Worm (Caenorhabditis elegans) whole organism, late embryonic: Measurements from ENCODE around the gene dnj-18.

Source experiments
- C08G9.2 ChIP-seq: sonication (generic microtip); optimal IDR thresholded peaks from 2 replicates; lab custom pipeline; 2016; ENCODE audit warnings: mild to moderate bottlenecking, missing genetic modification characterization, moderate library complexity, missing compliant biosample characterization
- K09A11.1 ChIP-seq: sonication (generic microtip); optimal IDR thresholded peaks from 2 replicates; lab custom pipeline; 2017; ENCODE audit warnings: antibody characterized with exemption, mild to moderate bottlenecking, missing genetic modification characterization, missing compliant biosample characterization; ENCODE audit not compliant: insufficient read depth
- T23F11.4 ChIP-seq: fragments of 200-800 bp; sonication (Bioruptor generic); optimal IDR thresholded peaks from 2 replicates; lab custom pipeline; 2018; ENCODE audit warnings: mild to moderate bottlenecking, missing genetic modification characterization, missing compliant biosample characterization
- Y22D7AL.16 ChIP-seq: sonication (generic microtip); optimal IDR thresholded peaks from 2 replicates; lab custom pipeline; 2016; ENCODE audit warnings: missing genetic modification characterization, missing compliant biosample characterization
- ahr-1 ChIP-seq: sonication (generic microtip); optimal IDR thresholded peaks from 2 replicates; lab custom pipeline; 2016; ENCODE audit warnings: missing genetic modification characterization, missing compliant biosample characterization
- ceh-14 ChIP-seq: sonication (generic microtip); optimal IDR thresholded peaks from 2 replicates; lab custom pipeline; 2016; ENCODE audit warnings: missing genotype, missing genetic modification characterization, missing compliant biosample characterization
- ceh-22 ChIP-seq: sonication (generic microtip); optimal IDR thresholded peaks from 2 replicates; lab custom pipeline; 2017; ENCODE audit warnings: missing biosample characterization, missing genetic modification characterization
- ceh-24 ChIP-seq: sonication (generic microtip); optimal IDR thresholded peaks from 2 replicates; lab custom pipeline; 2016; ENCODE audit warnings: mild to moderate bottlenecking, missing genetic modification characterization, missing compliant biosample characterization
- ceh-30 ChIP-seq: fragments of 150-350 bp; optimal IDR thresholded peaks from 2 replicates; lab custom pipeline; 2014; ENCODE audit warnings: missing biosample characterization, missing genetic modification characterization
- ceh-34 ChIP-seq: sonication (generic microtip); optimal IDR thresholded peaks from 2 replicates; lab custom pipeline; 2016; ENCODE audit warnings: mild to moderate bottlenecking, missing genetic modification characterization, missing compliant biosample characterization
- ceh-45 ChIP-seq: fragments of 200-800 bp; sonication (Bioruptor generic); IDR thresholded peaks from 2 replicates; pipeline ENCODE4 v1.3.6; 2022; ENCODE audit warnings: missing genetic modification reagents, missing genetic modification characterization, missing compliant biosample characterization
- ceh-48 ChIP-seq: sonication (generic microtip); optimal IDR thresholded peaks from 2 replicates; lab custom pipeline; 2016; ENCODE audit warnings: missing genetic modification characterization, inconsistent platforms, missing compliant biosample characterization
- ceh-9 ChIP-seq: sonication (generic microtip); optimal IDR thresholded peaks from 2 replicates; lab custom pipeline; 2016; ENCODE audit warnings: mild to moderate bottlenecking, missing genetic modification characterization, inconsistent platforms, missing compliant biosample characterization
- che-1 ChIP-seq: sonication (generic microtip); optimal IDR thresholded peaks from 2 replicates; lab custom pipeline; 2016; ENCODE audit warnings: mild to moderate bottlenecking, missing genetic modification characterization, missing compliant biosample characterization
- dve-1 ChIP-seq: sonication (generic microtip); optimal IDR thresholded peaks from 2 replicates; lab custom pipeline; 2017; ENCODE audit warnings: antibody characterized with exemption, mild to moderate bottlenecking, missing genetic modification characterization, missing compliant biosample characterization
- elt-2 ChIP-seq: sonication (generic microtip); optimal IDR thresholded peaks from 2 replicates; lab custom pipeline; 2016; ENCODE audit warnings: missing genetic modification reagents, missing genetic modification characterization, missing compliant biosample characterization
- elt-4 ChIP-seq: sonication (generic microtip); optimal IDR thresholded peaks from 2 replicates; lab custom pipeline; 2016; ENCODE audit warnings: missing genetic modification characterization, missing compliant biosample characterization
- eyg-1 ChIP-seq: sonication (generic microtip); optimal IDR thresholded peaks from 2 replicates; lab custom pipeline; 2016; ENCODE audit warnings: missing genotype, missing genetic modification characterization, missing compliant biosample characterization
- fkh-10 ChIP-seq: fragments of 150-350 bp; optimal IDR thresholded peaks from 2 replicates; lab custom pipeline; 2014; ENCODE audit warnings: missing biosample characterization, missing genetic modification reagents, missing genetic modification characterization
- hlh-30 ChIP-seq: sonication (generic microtip); optimal IDR thresholded peaks from 2 replicates; lab custom pipeline; 2017; ENCODE audit warnings: antibody characterized with exemption, missing genetic modification characterization, missing compliant biosample characterization; ENCODE audit not compliant: insufficient read depth
- hlh-6 ChIP-seq: sonication (generic microtip); optimal IDR thresholded peaks from 2 replicates; lab custom pipeline; 2016; ENCODE audit warnings: missing genotype, missing genetic modification characterization, missing compliant biosample characterization
- hlh-8 ChIP-seq: sonication (generic microtip); optimal IDR thresholded peaks from 2 replicates; lab custom pipeline; 2016; ENCODE audit warnings: missing genotype, missing genetic modification characterization, missing compliant biosample characterization
- nhr-11 ChIP-seq: fragments of 150-350 bp; optimal IDR thresholded peaks from 2 replicates; lab custom pipeline; 2014; ENCODE audit warnings: missing biosample characterization, missing genetic modification characterization
- nhr-232 ChIP-seq: sonication (generic microtip); optimal IDR thresholded peaks from 2 replicates; lab custom pipeline; 2016; ENCODE audit warnings: missing genetic modification characterization, missing compliant biosample characterization
- odd-2 ChIP-seq: sonication (generic microtip); optimal IDR thresholded peaks from 2 replicates; lab custom pipeline; 2017; ENCODE audit warnings: antibody characterized with exemption, mild to moderate bottlenecking, missing genetic modification characterization, missing compliant biosample characterization
- pag-3 ChIP-seq: sonication (generic microtip); optimal IDR thresholded peaks from 2 replicates; lab custom pipeline; 2016; ENCODE audit warnings: missing compliant biosample characterization, missing genetic modification characterization, borderline replicate concordance
- pha-2 ChIP-seq: sonication (generic microtip); optimal IDR thresholded peaks from 2 replicates; lab custom pipeline; 2017; ENCODE audit warnings: mild to moderate bottlenecking, missing genetic modification characterization, missing compliant biosample characterization
- pha-4 ChIP-seq: fragments of 150-350 bp; optimal IDR thresholded peaks from 2 replicates; lab custom pipeline; 2018; ENCODE audit warnings: missing biosample characterization, missing genetic modification reagents, missing genetic modification characterization
- sdc-2 ChIP-seq: sonication (generic microtip); optimal IDR thresholded peaks from 2 replicates; lab custom pipeline; 2016; ENCODE audit warnings: missing genotype, missing genetic modification characterization, missing compliant biosample characterization
- sox-2 ChIP-seq: fragments of 200-800 bp; sonication (Bioruptor generic); IDR thresholded peaks from 2 replicates; pipeline ENCODE4 v1.3.6; 2022; ENCODE audit warnings: missing genetic modification reagents, missing genetic modification characterization, missing compliant biosample characterization
- tbx-7 ChIP-seq: sonication (generic microtip); optimal IDR thresholded peaks from 2 replicates; lab custom pipeline; 2016; ENCODE audit warnings: missing genotype, missing genetic modification characterization, missing compliant biosample characterization
- ttx-3 ChIP-seq: sonication (generic microtip); optimal IDR thresholded peaks from 2 replicates; lab custom pipeline; 2016; ENCODE audit warnings: missing genetic modification reagents, missing genetic modification characterization, missing compliant biosample characterization
- unc-42 ChIP-seq: sonication (generic microtip); optimal IDR thresholded peaks from 2 replicates; lab custom pipeline; 2016; ENCODE audit warnings: missing genotype, missing genetic modification characterization, missing compliant biosample characterization
- unc-55 ChIP-seq: sonication (generic microtip); optimal IDR thresholded peaks from 2 replicates; lab custom pipeline; 2017; ENCODE audit warnings: missing biosample characterization, missing genetic modification reagents, missing genetic modification characterization
- ztf-16 ChIP-seq: sonication (generic microtip); optimal IDR thresholded peaks from 2 replicates; lab custom pipeline; 2017; ENCODE audit warnings: missing genetic modification characterization, missing compliant biosample characterization

The dnj-18 gene

DNA sequence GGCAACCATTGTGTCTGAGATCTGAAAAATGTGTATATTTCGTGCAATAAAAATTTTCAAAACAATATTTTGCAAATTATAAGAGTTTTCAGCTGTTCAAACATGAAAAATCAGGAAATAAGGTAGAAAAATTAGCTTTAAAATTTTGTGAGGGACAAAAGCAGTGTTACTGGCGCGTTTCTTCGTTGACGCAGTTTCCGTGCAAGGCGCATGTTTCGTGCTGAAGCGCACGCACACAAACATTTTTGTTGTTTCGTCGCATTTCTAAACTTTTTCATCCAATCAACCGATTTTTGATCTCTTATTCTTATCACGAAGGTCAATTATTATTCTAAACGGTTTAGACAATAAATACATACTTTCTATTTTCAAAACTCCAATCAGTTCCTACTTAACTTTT lies 4.6 kb upstream of the dnj-18 start, which contains the start of gene nifk-1 (continued):
- TF ChIP-seq sdc-2 (tag; lab: Kevin White, UChicago) (no peak), pha-4 (tag; lab: Kevin White, UChicago) (no peak), ceh-14 (tag; lab: Kevin White, UChicago) (no peak), tbx-7 (tag; lab: Kevin White, UChicago) (no peak)

DNA sequence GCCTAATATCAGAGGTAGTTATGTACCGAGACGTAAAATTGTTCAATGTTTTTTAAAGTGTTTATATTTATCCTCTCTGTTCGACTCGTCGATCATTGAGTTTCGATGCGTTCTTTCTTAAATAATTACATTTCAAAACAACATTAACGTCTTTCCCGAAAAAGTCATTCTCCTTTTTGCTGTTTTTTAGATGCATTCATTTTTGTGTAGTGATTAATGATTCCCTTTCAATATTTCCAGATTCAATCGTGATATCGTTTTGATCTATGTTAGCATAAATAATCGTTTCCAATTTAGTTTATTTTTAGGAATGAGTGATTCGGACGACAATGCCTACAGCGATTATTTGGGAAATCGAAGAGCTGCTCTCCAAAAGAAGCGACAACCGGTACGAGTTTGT lies 4.2 kb upstream of the dnj-18 start, which contains the start of gene T04A8.8:
TSS of gene T04A8.8 (plus strand) at position 301 of the 400 bp plus-strand sequence.
- TF ChIP-seq ceh-34 (tag; lab: Kevin White, UChicago) (no peak), hlh-8 (tag; lab: Kevin White, UChicago) (no peak), ceh-14 (tag; lab: Kevin White, UChicago) (no peak), pag-3 (tag; lab: Kevin White, UChicago) (no peak), unc-42 (tag; lab: Kevin White, UChicago) (no peak), fkh-10 (GFP tag; lab: Kevin White, UChicago) (no peak), ceh-48 (no peak), ahr-1 (tag; lab: Kevin White, UChicago) (no peak), hlh-30 (no peak), ceh-9 (tag; lab: Kevin White, UChicago) (no peak), nhr-232 (tag; lab: Kevin White, UChicago) (no peak), Y22D7AL.16 (no peak), eyg-1 (tag; lab: Kevin White, UChicago) (no peak), nhr-11 (no peak)
- TF ChIP-seq, all 69 proteins: peak for 0

DNA sequence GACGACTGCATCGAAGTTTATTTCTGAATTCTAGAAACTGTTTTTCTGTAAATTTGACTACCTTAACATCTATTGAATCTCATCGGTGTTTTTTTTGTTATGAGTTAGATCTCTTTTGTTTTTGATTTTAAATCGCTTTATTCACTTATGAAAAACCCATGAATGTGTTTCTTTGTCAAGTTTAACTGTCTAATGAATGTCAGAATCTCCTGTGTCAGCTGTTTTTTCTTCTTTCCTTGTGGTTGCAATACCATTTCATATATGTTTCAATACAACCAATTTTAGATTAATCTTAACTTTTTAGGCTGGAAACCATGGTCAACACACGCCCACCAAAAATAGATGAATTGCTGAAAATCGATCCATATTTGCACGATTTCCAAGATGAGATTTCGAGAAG lies 2.9 kb upstream of the dnj-18 start, which contains the start of gene T04A8.7:
TSS of gene T04A8.7 (plus strand) at position 301 of the 400 bp plus-strand sequence.
- TF ChIP-seq dve-1 (tag; lab: Kevin White, UChicago) (no peak), elt-4 (tag; lab: Kevin White, UChicago) (no peak), ceh-45 (GFP tag; lab: Robert Waterston, UW) (no peak), pha-2 (tag; lab: Kevin White, UChicago) (no peak), sox-2 (no peak), hlh-6 (tag; lab: Kevin White, UChicago) (no peak), K09A11.1 (tag; lab: Kevin White, UChicago) (no peak), pag-3 (tag; lab: Kevin White, UChicago) (no peak), T23F11.4 (no peak), ceh-22 (tag; lab: Kevin White, UChicago) (no peak), ttx-3 (tag; lab: Kevin White, UChicago) (no peak), unc-42 (tag; lab: Kevin White, UChicago) (no peak), unc-55 (GFP tag; lab: Kevin White, UChicago) (no peak), hlh-30 (no peak)

DNA sequence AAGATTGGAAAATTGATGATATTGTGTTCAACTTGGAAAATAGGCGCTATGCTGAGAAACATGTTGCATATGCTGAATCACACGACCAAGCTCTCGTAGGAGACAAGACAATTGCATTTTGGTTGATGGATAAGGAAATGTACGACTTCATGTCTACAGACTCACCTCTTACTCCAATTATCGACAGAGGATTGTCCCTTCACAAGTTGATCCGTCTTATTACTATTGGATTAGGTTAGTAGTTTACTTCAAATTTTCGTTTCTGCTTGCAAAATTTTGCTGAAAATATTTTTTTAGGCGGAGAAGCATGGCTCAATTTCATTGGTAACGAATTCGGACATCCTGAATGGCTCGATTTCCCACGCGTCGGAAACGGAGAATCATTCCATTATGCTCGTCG lies 1.0 kb upstream of the dnj-18 start:
- TF ChIP-seq odd-2 (tag; lab: Kevin White, UChicago) (no peak), pha-4 (tag; lab: Kevin White, UChicago) (no peak), ceh-24 (tag; lab: Kevin White, UChicago) (no peak), sox-2 (no peak), ztf-16 (tag; lab: Kevin White, UChicago) (no peak), elt-2 (tag; lab: Kevin White, UChicago) (no peak), ceh-30 (tag; lab: Kevin White, UChicago) (no peak), T23F11.4 (no peak), C08G9.2 (tag; lab: Kevin White, UChicago) (no peak), che-1 (tag; lab: Kevin White, UChicago) (no peak)
